Fruit fly (Drosophila melanogaster) whole organism, adult: ENCODE measurements around the gene CG15046.

Source experiments
- CG11617 ChIP-seq: fragments of 200-800 bp; sonication (Bioruptor generic); optimal IDR thresholded peaks from 2 replicates; lab custom pipeline; 2017; ENCODE audit warnings: mild to moderate bottlenecking, missing biosample characterization, missing genetic modification reagents, missing genetic modification characterization
- CG14711 ChIP-seq: fragments of 200-800 bp; sonication (Bioruptor generic); optimal IDR thresholded peaks from 2 replicates; lab custom pipeline; 2018; ENCODE audit warnings: missing biosample characterization, mild to moderate bottlenecking, missing genetic modification characterization, moderate library complexity
- CG1620 ChIP-seq: fragments of 200-800 bp; sonication (Bioruptor generic); optimal IDR thresholded peaks from 2 replicates; lab custom pipeline; 2016; ENCODE audit warnings: missing biosample characterization, missing genetic modification characterization
- CG33017 ChIP-seq: fragments of 200-800 bp; sonication (Bioruptor generic); optimal IDR thresholded peaks from 2 replicates; lab custom pipeline; 2018; ENCODE audit warnings: missing biosample characterization, mild to moderate bottlenecking, missing genetic modification characterization, moderate library complexity
- CG7045 ChIP-seq: fragments of 200-800 bp; sonication (Bioruptor generic); optimal IDR thresholded peaks from 2 replicates; lab custom pipeline; 2017; ENCODE audit warnings: missing biosample characterization, mild to moderate bottlenecking, missing genetic modification characterization
- Clk ChIP-seq: fragments of 200-800 bp; sonication (Bioruptor generic); optimal IDR thresholded peaks from 2 replicates; lab custom pipeline; 2017; ENCODE audit warnings: missing biosample characterization, missing genetic modification characterization
- cnc ChIP-seq, 2 experiments: fragments of >200 bp; optimal IDR thresholded peaks; 2 replicates each; lab custom pipeline; 2017
- kay ChIP-seq: fragments of 200-800 bp; sonication (Bioruptor generic); peaks from one replicate; lab custom pipeline; 2016; ENCODE audit warnings: missing biosample characterization, missing genetic modification characterization, borderline replicate concordance
- ovo ChIP-seq: fragments of 200-800 bp; sonication (Bioruptor generic); optimal IDR thresholded peaks from 2 replicates; lab custom pipeline; 2016; ENCODE audit warnings: missing biosample characterization, missing genetic modification characterization
- toe ChIP-seq: fragments of 200-800 bp; sonication (Bioruptor generic); optimal IDR thresholded peaks from 2 replicates; lab custom pipeline; 2016; ENCODE audit warnings: missing biosample characterization, missing genetic modification characterization

dm6 chrX:18523146-18523812 is 33.9 kb upstream of the CG15046 start:
- TF ChIP-seq CG11617 (GFP tag; lab: Kevin White, UChicago) (no peak), CG14711 (no peak), toe (no peak), Clk (no peak), kay (no peak), cnc (optimal IDR thresholded peaks at IDR 0.05; lab: Kevin White, UChicago) (no peak), CG33017 (tag; lab: Kevin White, UChicago) (no peak), CG7045 (GFP tag; lab: Kevin White, UChicago) (no peak), ovo (no peak), CG1620 (GFP tag; lab: Kevin White, UChicago) (no peak)
